Fruit fly (Drosophila melanogaster) whole organism: ENCODE data around the gene Sap30.

Experiments
- CG8478 ChIP-seq: fragments of >200 bp; optimal IDR thresholded peaks from 2 replicates; lab custom pipeline; 2018; ENCODE audit warnings: inconsistent platforms
- Dll ChIP-seq: fragments of >200 bp; optimal IDR thresholded peaks from 2 replicates; lab custom pipeline; 2017
- usp ChIP-seq: fragments of >200 bp; optimal IDR thresholded peaks from 2 replicates; lab custom pipeline; 2017; ENCODE audit warnings: missing biosample characterization, missing genetic modification characterization, mixed read lengths

DNA sequence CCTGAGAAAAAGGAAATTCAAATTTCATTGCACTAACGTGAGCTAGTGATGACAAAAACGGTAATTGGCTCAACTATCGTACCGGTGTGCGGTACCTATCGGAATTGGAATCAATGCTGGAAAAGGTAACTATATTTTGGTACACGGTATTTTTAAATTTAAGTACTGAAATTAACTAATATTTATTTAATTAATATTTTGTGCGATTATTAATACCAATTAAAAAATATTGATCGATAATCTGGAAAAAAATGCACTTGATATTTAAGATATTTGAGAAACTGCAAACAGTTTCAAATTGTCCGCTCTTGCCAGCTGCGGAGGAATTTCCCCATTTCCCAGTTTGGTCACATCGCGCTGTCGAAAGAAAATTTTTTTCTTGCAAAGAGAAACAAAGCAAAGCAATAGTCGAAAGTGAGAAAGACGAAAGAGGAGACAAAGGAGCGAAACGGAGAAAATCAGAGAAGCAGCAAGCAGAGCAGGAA lies 375 bp downstream of the Sap30 start:
- no peak for TF ChIP-seq CG8478
- TF ChIP-seq Dll (lab: Kevin White, UChicago): no peak
- no peak for TF ChIP-seq usp (GFP tag; lab: Kevin White, UChicago)
